Fruit fly (Drosophila melanogaster) whole organism, embryonic: ENCODE data around the gene CG32668.

ENCODE experiments used
- Adf1 ChIP-seq: fragments of 200-800 bp; sonication (Bioruptor generic); IDR thresholded peaks from 2 replicates; pipeline ENCODE4 v1.3.6; 2022; ENCODE audit warnings: missing biosample characterization, missing genetic modification characterization
- Atf3 ChIP-seq: fragments of 200-800 bp; sonication (Bioruptor generic); optimal IDR thresholded peaks from 3 replicates; lab custom pipeline; 2016; ENCODE audit warnings: missing biosample characterization, missing genetic modification characterization
- BEAF-32 ChIP-seq: fragments of 200-800 bp; sonication (Bioruptor generic); optimal IDR thresholded peaks from 3 replicates; lab custom pipeline; 2017; ENCODE audit warnings: missing biosample characterization, missing genetic modification characterization, mild to moderate bottlenecking, moderate library complexity, missing genetic modification reagents
- CG12391 ChIP-seq: fragments of 200-800 bp; sonication (Bioruptor generic); optimal IDR thresholded peaks from 3 replicates; lab custom pipeline; 2018; ENCODE audit warnings: missing biosample characterization, mild to moderate bottlenecking, missing genetic modification characterization, moderate library complexity
- CG15514 ChIP-seq: fragments of 200-800 bp; sonication (Bioruptor generic); optimal IDR thresholded peaks from 3 replicates; lab custom pipeline; 2017; ENCODE audit warnings: missing biosample characterization, missing genetic modification characterization, mild to moderate bottlenecking, moderate library complexity, missing genetic modification reagents
- CG17186 ChIP-seq: fragments of 200-800 bp; sonication (Bioruptor generic); optimal IDR thresholded peaks from 3 replicates; lab custom pipeline; 2017; ENCODE audit warnings: missing biosample characterization, missing genetic modification reagents, missing genetic modification characterization
- CG17912 ChIP-seq: fragments of 200-800 bp; sonication (Bioruptor generic); optimal IDR thresholded peaks from 2 replicates; lab custom pipeline; 2018; ENCODE audit warnings: missing biosample characterization, mild to moderate bottlenecking, missing genetic modification characterization
- CG18011 ChIP-seq: fragments of 200-800 bp; sonication (Bioruptor generic); optimal IDR thresholded peaks from 2 replicates; lab custom pipeline; 2017; ENCODE audit warnings: missing biosample characterization, missing genetic modification characterization, mild to moderate bottlenecking, moderate library complexity, missing genotype
- CG18476 ChIP-seq: fragments of 200-800 bp; sonication (Bioruptor generic); optimal IDR thresholded peaks from 2 replicates; lab custom pipeline; 2016; ENCODE audit warnings: missing biosample characterization, mild to moderate bottlenecking, missing genetic modification characterization
- CG2120 ChIP-seq: fragments of 200-800 bp; sonication (Bioruptor generic); optimal IDR thresholded peaks from 3 replicates; lab custom pipeline; 2016; ENCODE audit warnings: missing biosample characterization, missing genetic modification characterization
- CG30020 ChIP-seq: fragments of 200-800 bp; optimal IDR thresholded peaks from 2 replicates; lab custom pipeline; 2019; ENCODE audit warnings: missing biosample characterization, mild to moderate bottlenecking, missing genetic modification characterization, moderate library complexity
- CG30431 ChIP-seq: fragments of 200-800 bp; sonication (Bioruptor generic); optimal IDR thresholded peaks from 2 replicates; lab custom pipeline; 2017; ENCODE audit warnings: missing biosample characterization, missing genetic modification characterization
- CG33557 ChIP-seq: fragments of 200-800 bp; sonication (Bioruptor generic); optimal IDR thresholded peaks from 2 replicates; lab custom pipeline; 2019; ENCODE audit warnings: missing biosample characterization, mild to moderate bottlenecking, missing genetic modification characterization, moderate library complexity
- CG3847 ChIP-seq: fragments of 200-800 bp; sonication (Bioruptor generic); IDR thresholded peaks from 2 replicates; pipeline ENCODE4 v1.3.6; 2022; ENCODE audit warnings: missing biosample characterization, missing genetic modification characterization
- CG5180 ChIP-seq: fragments of 200-800 bp; sonication (Bioruptor generic); optimal IDR thresholded peaks from 3 replicates; lab custom pipeline; 2017; ENCODE audit warnings: missing biosample characterization, missing genetic modification characterization, mild to moderate bottlenecking, moderate library complexity, missing genetic modification reagents
- CG6654 ChIP-seq: fragments of 200-800 bp; sonication (Bioruptor generic); optimal IDR thresholded peaks from 2 replicates; lab custom pipeline; 2017; ENCODE audit warnings: missing biosample characterization, mild to moderate bottlenecking, missing genetic modification characterization
- CG6765 ChIP-seq: fragments of 200-800 bp; sonication (Bioruptor generic); optimal IDR thresholded peaks from 3 replicates; lab custom pipeline; 2017; ENCODE audit warnings: missing biosample characterization, mild to moderate bottlenecking, missing genetic modification characterization
- CG7963 ChIP-seq: fragments of 200-800 bp; sonication (Bioruptor generic); IDR thresholded peaks from 3 replicates; pipeline ENCODE4 v1.3.6; 2022; ENCODE audit warnings: missing biosample characterization, missing genetic modification characterization; ENCODE audit not compliant: partially characterized antibody
- CG8478 ChIP-seq: fragments of >200 bp; optimal IDR thresholded peaks from 2 replicates; lab custom pipeline; 2018
- CG9727 ChIP-seq: fragments of 200-800 bp; sonication (Bioruptor generic); optimal IDR thresholded peaks from 3 replicates; lab custom pipeline; 2017; ENCODE audit warnings: missing biosample characterization, mild to moderate bottlenecking, missing genetic modification characterization
- Doc2 ChIP-seq: fragments of 200-800 bp; sonication (Bioruptor generic); IDR thresholded peaks from 2 replicates; pipeline ENCODE4 v1.3.6; 2022; ENCODE audit warnings: missing biosample characterization, missing genetic modification characterization
- E2f2 ChIP-seq: fragments of 200-800 bp; sonication (Bioruptor generic); IDR thresholded peaks from 2 replicates; pipeline ENCODE4 v1.3.6; 2022; ENCODE audit warnings: missing biosample characterization, missing genetic modification characterization
- Fer3 ChIP-seq: fragments of 200-800 bp; sonication (Bioruptor generic); optimal IDR thresholded peaks from 2 replicates; lab custom pipeline; 2018; ENCODE audit warnings: missing biosample characterization, mild to moderate bottlenecking, missing genetic modification characterization, moderate library complexity
- H2.0 ChIP-seq: fragments of 200-800 bp; sonication (Bioruptor generic); IDR thresholded peaks from 2 replicates; pipeline ENCODE4 v1.3.6; 2022; ENCODE audit warnings: missing biosample characterization, missing genetic modification characterization
- HLH4C ChIP-seq: fragments of 200-800 bp; sonication (Bioruptor generic); IDR thresholded peaks from 3 replicates; pipeline ENCODE4 v1.3.6; 2022; ENCODE audit warnings: missing biosample characterization, missing genetic modification characterization; ENCODE audit not compliant: partially characterized antibody
- Hr78 ChIP-seq, 2 experiments: fragments of 200-800 bp in 1 of 2; fragments of >200 bp in 1 of 2; sonication (Bioruptor generic) in 1 of 2; optimal IDR thresholded peaks; 2 replicates each; lab custom pipeline; 2017 to 2019; ENCODE audit warnings: missing biosample characterization in 2 of 2, missing genetic modification characterization in 2 of 2, mild to moderate bottlenecking in 1 of 2, moderate library complexity in 1 of 2
- Med ChIP-seq: fragments of 200-800 bp; sonication (Bioruptor generic); peaks from one replicate; lab custom pipeline; 2016; ENCODE audit warnings: missing biosample characterization, missing genetic modification characterization, mild to moderate bottlenecking, inconsistent platforms, moderate library complexity
- Mrtf ChIP-seq: fragments of 200-800 bp; sonication (Bioruptor generic); IDR thresholded peaks from 3 replicates; pipeline ENCODE4 v1.3.6; 2022; ENCODE audit warnings: missing biosample characterization, missing genetic modification characterization
- NK7.1 ChIP-seq: fragments of 200-800 bp; sonication (Bioruptor generic); optimal IDR thresholded peaks from 3 replicates; lab custom pipeline; 2016; ENCODE audit warnings: missing biosample characterization, missing genetic modification characterization
- Rfx ChIP-seq: fragments of 200-800 bp; sonication (Bioruptor generic); IDR thresholded peaks from 2 replicates; pipeline ENCODE4 v1.3.6; 2022; ENCODE audit warnings: missing biosample characterization, missing genetic modification characterization
- ap ChIP-seq: fragments of 200-800 bp; sonication (Bioruptor generic); IDR thresholded peaks from 2 replicates; pipeline ENCODE4 v1.3.6; 2022; ENCODE audit warnings: missing biosample characterization, missing genetic modification characterization
- dimm ChIP-seq: fragments of 200-800 bp; sonication (Bioruptor generic); IDR thresholded peaks from 2 replicates; pipeline ENCODE4 v1.3.6; 2022; ENCODE audit warnings: missing biosample characterization, missing genetic modification characterization
- ems ChIP-seq: fragments of 200-800 bp; sonication (Bioruptor generic); optimal IDR thresholded peaks from 3 replicates; lab custom pipeline; 2016; ENCODE audit warnings: missing biosample characterization, missing genetic modification characterization
- fd96Cb ChIP-seq: fragments of 200-800 bp; sonication (Bioruptor generic); optimal IDR thresholded peaks from 2 replicates; lab custom pipeline; 2018; ENCODE audit warnings: missing biosample characterization, mild to moderate bottlenecking, missing genetic modification characterization, moderate library complexity
- ftz-f1 ChIP-seq: fragments of 200-800 bp; sonication (Bioruptor generic); optimal IDR thresholded peaks from 2 replicates; lab custom pipeline; 2016; ENCODE audit warnings: missing biosample characterization, missing genetic modification characterization
- gce ChIP-seq: fragments of 200-800 bp; sonication (Bioruptor generic); IDR thresholded peaks from 3 replicates; pipeline ENCODE4 v1.3.6; 2022; ENCODE audit warnings: missing biosample characterization, missing genetic modification characterization
- grau ChIP-seq: fragments of 200-800 bp; optimal IDR thresholded peaks from 3 replicates; lab custom pipeline; 2019; ENCODE audit warnings: missing biosample characterization, mild to moderate bottlenecking, missing genetic modification characterization, moderate library complexity
- hbn ChIP-seq: fragments of 200-800 bp; sonication (Bioruptor generic); IDR thresholded peaks from 2 replicates; pipeline ENCODE4 v1.3.6; 2022; ENCODE audit warnings: missing biosample characterization, missing genetic modification characterization; ENCODE audit not compliant: partially characterized antibody
- knrl ChIP-seq: fragments of 200-800 bp; sonication (Bioruptor generic); IDR thresholded peaks from 3 replicates; pipeline ENCODE4 v1.3.6; 2022; ENCODE audit warnings: missing biosample characterization, missing genetic modification characterization; ENCODE audit not compliant: partially characterized antibody
- lab ChIP-seq: fragments of 200-800 bp; sonication (Bioruptor generic); optimal IDR thresholded peaks from 3 replicates; lab custom pipeline; 2017; ENCODE audit warnings: missing biosample characterization, missing genetic modification characterization, mild to moderate bottlenecking, moderate library complexity, missing genetic modification reagents
- nerfin-2 ChIP-seq: fragments of 200-800 bp; sonication (Bioruptor generic); IDR thresholded peaks from 2 replicates; pipeline ENCODE4 v1.3.6; 2022; ENCODE audit warnings: missing biosample characterization, missing genetic modification characterization; ENCODE audit not compliant: partially characterized antibody
- nmo ChIP-seq: fragments of 200-800 bp; sonication (Bioruptor generic); optimal IDR thresholded peaks from 2 replicates; lab custom pipeline; 2018; ENCODE audit warnings: missing biosample characterization, mild to moderate bottlenecking, missing genetic modification characterization, moderate library complexity
- pfk ChIP-seq: fragments of 200-800 bp; sonication (Bioruptor generic); optimal IDR thresholded peaks from 2 replicates; lab custom pipeline; 2018; ENCODE audit warnings: missing biosample characterization, mild to moderate bottlenecking, missing genetic modification characterization, moderate library complexity
- phol ChIP-seq: fragments of 200-800 bp; sonication (Bioruptor generic); optimal IDR thresholded peaks from 3 replicates; lab custom pipeline; 2018; ENCODE audit warnings: missing biosample characterization, mild to moderate bottlenecking, missing genetic modification characterization, moderate library complexity
- row ChIP-seq: fragments of 200-800 bp; sonication (Bioruptor generic); IDR thresholded peaks from 3 replicates; pipeline ENCODE4 v1.3.6; 2022; ENCODE audit warnings: missing biosample characterization, missing genetic modification characterization
- sisA ChIP-seq: fragments of 200-800 bp; sonication (Bioruptor generic); IDR thresholded peaks from 2 replicates; pipeline ENCODE4 v1.3.6; 2022; ENCODE audit warnings: missing biosample characterization, missing genetic modification characterization
- so ChIP-seq: fragments of 200-800 bp; sonication (Bioruptor generic); IDR thresholded peaks from 3 replicates; pipeline ENCODE4 v1.3.6; 2022; ENCODE audit warnings: missing biosample characterization, missing genetic modification characterization
- sob ChIP-seq: fragments of 200-800 bp; sonication (Bioruptor generic); IDR thresholded peaks from 2 replicates; pipeline ENCODE4 v1.3.6; 2022; ENCODE audit warnings: missing biosample characterization, missing genetic modification characterization
- wdn ChIP-seq: fragments of 200-800 bp; sonication (Bioruptor generic); IDR thresholded peaks from 2 replicates; pipeline ENCODE4 v1.3.6; 2022; ENCODE audit warnings: missing biosample characterization, missing genetic modification characterization

The CG32668 gene

DNA sequence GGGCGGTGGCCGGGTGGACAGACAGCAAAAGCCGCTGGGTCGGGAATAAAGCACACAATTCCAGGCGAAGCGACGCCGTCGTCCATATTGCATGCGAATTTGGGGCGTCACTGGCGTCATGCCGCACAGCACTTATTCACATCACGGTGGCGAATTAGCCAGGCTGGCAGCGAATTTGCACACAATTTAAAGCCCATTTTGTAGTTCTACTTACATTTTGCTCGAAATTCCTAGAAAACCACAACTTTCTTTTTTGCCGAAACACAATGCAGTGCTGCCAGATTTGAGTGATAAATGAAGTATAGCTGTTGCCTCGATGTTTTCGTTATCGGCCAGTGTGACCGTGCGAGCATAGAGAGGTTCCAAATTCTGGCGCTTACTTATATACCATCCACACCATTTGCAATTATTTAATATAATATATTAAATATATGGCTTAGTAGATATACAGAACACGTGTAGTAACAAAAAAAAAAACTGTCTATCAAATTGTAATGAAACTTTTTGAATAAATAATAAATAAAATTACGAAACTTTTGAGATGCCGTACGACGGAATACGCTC, 11.2 kb downstream of the CG32668 start, which contains the start of gene Ran (continued):
- 0 out of 3 replicates have a peak, but pooled peaks have one; percentile 42 for TF ChIP-seq CG7963 (GFP tag; lab: Robert Waterston, UW)
- TF ChIP-seq grau (tag; lab: Kevin White, UChicago), result peak; percentile 15
- peak; percentile 43 for TF ChIP-seq sob (GFP tag; lab: Robert Waterston, UW)
- TF ChIP-seq so (GFP tag; lab: Robert Waterston, UW), result 0 out of 3 replicates have a peak, but pooled peaks have one; percentile 18
- TF ChIP-seq nerfin-2 (GFP tag; lab: Robert Waterston, UW), result peak; percentile 34; the same call in 1 of the 2 replicates
- TF ChIP-seq BEAF-32 (GFP tag; lab: Kevin White, UChicago), result peak; percentile 66
- TF ChIP-seq Med (GFP tag; lab: Kevin White, UChicago), result peak; percentile 59
- TF ChIP-seq nmo (GFP tag; lab: Kevin White, UChicago), result peak; percentile 26
- peak; percentile 25 for TF ChIP-seq CG12391 (tag; lab: Kevin White, UChicago)
- no peak for TF ChIP-seq dimm (GFP tag; lab: Robert Waterston, UW)
- no peak for TF ChIP-seq CG18476 (GFP tag; lab: Kevin White, UChicago)
- TF ChIP-seq CG6765 (GFP tag; lab: Kevin White, UChicago), result no peak
- TF ChIP-seq NK7.1, result no peak
- TF ChIP-seq sisA (GFP tag; lab: Robert Waterston, UW), result no peak
- no peak for TF ChIP-seq Hr78 (GFP tag; optimal IDR thresholded peaks at IDR 0.05; lab: Kevin White, UChicago)
- TF ChIP-seq CG17912 (GFP tag; lab: Kevin White, UChicago), result no peak
- TF ChIP-seq Fer3 (tag; lab: Kevin White, UChicago), result no peak
- no peak for TF ChIP-seq fd96Cb (tag; lab: Kevin White, UChicago)
- no peak for TF ChIP-seq wdn (GFP tag; lab: Robert Waterston, UW)
- no peak for TF ChIP-seq ftz-f1 (GFP tag; lab: Kevin White, UChicago)
- no peak for TF ChIP-seq Atf3 (GFP tag; lab: Kevin White, UChicago)
- peak; percentile 36; the same call in 1 of the 3 replicates for TF ChIP-seq knrl (GFP tag; lab: Robert Waterston, UW)
- TF ChIP-seq CG18011, result no peak
- TF ChIP-seq lab (GFP tag; lab: Kevin White, UChicago), result peak; percentile 15
- TF ChIP-seq CG2120, result peak; percentile 1
- peak; percentile 47 for TF ChIP-seq CG3847 (GFP tag; lab: Robert Waterston, UW)
- no peak for TF ChIP-seq ems (GFP tag; lab: Kevin White, UChicago)
- no peak for TF ChIP-seq Adf1 (GFP tag; lab: Robert Waterston, UW)
- no peak for TF ChIP-seq CG9727
- 0 out of 2 replicates have a peak, but pooled peaks have one; percentile 23 for TF ChIP-seq hbn (GFP tag; lab: Robert Waterston, UW)
- TF ChIP-seq ap (GFP tag; lab: Robert Waterston, UW), result no peak
- TF ChIP-seq H2.0 (GFP tag; lab: Robert Waterston, UW), result no peak
- TF ChIP-seq E2f2 (GFP tag; lab: Robert Waterston, UW), result peak; percentile 23; the same call in 1 of the 2 replicates
- TF ChIP-seq Mrtf (GFP tag; lab: Robert Waterston, UW), result no peak
- peak; percentile 81 for TF ChIP-seq row (GFP tag; lab: Robert Waterston, UW)
- TF ChIP-seq Rfx (GFP tag; lab: Robert Waterston, UW), result peak; percentile 57
- TF ChIP-seq pfk (GFP tag; lab: Kevin White, UChicago), result peak; percentile 55
- no peak for TF ChIP-seq CG30431
- no peak for TF ChIP-seq CG6654 (GFP tag; lab: Kevin White, UChicago)
- no peak for TF ChIP-seq gce
- no peak for TF ChIP-seq CG5180 (GFP tag; lab: Kevin White, UChicago)
- no peak for TF ChIP-seq CG33557 (GFP tag; lab: Kevin White, UChicago)
- TF ChIP-seq CG8478 (lab: Kevin White, UChicago), result no peak
- no peak for TF ChIP-seq Doc2 (GFP tag; lab: Robert Waterston, UW)
- TF ChIP-seq CG15514 (GFP tag; lab: Kevin White, UChicago), result peak; percentile 24
- 0 out of 3 replicates have a peak, but pooled peaks have one; percentile 32 for TF ChIP-seq HLH4C (GFP tag; lab: Robert Waterston, UW)
- peak; percentile 95 for TF ChIP-seq CG30020 (tag; lab: Kevin White, UChicago)
- TF ChIP-seq CG17186 (GFP tag; lab: Kevin White, UChicago), result no peak
- TF ChIP-seq phol, result peak; percentile 9
